Worm (Caenorhabditis elegans) whole organism, late embryonic: ENCODE data around the gene F47B8.1.
"Not testable (repeated sequence)": the region's sequence is repeated elsewhere in the genome, so short reads cannot be mapped to it uniquely, and the experiment has no call there.

ENCODE experiments used
- K02D7.2 ChIP-seq: sonication (generic microtip); optimal IDR thresholded peaks from 2 replicates; lab custom pipeline; 2017; ENCODE audit warnings: mild to moderate bottlenecking, missing genetic modification characterization, missing compliant biosample characterization
- K09A11.1 ChIP-seq: sonication (generic microtip); optimal IDR thresholded peaks from 2 replicates; lab custom pipeline; 2017; ENCODE audit warnings: antibody characterized with exemption, mild to moderate bottlenecking, missing genetic modification characterization, missing compliant biosample characterization; ENCODE audit not compliant: insufficient read depth
- ahr-1 ChIP-seq: sonication (generic microtip); optimal IDR thresholded peaks from 2 replicates; lab custom pipeline; 2016; ENCODE audit warnings: missing genetic modification characterization, missing compliant biosample characterization
- ceh-14 ChIP-seq: sonication (generic microtip); optimal IDR thresholded peaks from 2 replicates; lab custom pipeline; 2016; ENCODE audit warnings: missing genotype, missing genetic modification characterization, missing compliant biosample characterization
- ceh-19 ChIP-seq: fragments of 200-800 bp; sonication (Bioruptor generic); optimal IDR thresholded peaks from 2 replicates; lab custom pipeline; 2018; ENCODE audit warnings: mild to moderate bottlenecking, missing genetic modification characterization, missing compliant biosample characterization
- ceh-22 ChIP-seq: sonication (generic microtip); optimal IDR thresholded peaks from 2 replicates; lab custom pipeline; 2017; ENCODE audit warnings: missing biosample characterization, missing genetic modification characterization
- ceh-31 ChIP-seq: sonication (generic microtip); optimal IDR thresholded peaks from 2 replicates; lab custom pipeline; 2016; ENCODE audit warnings: missing genetic modification characterization, missing compliant biosample characterization
- ceh-9 ChIP-seq: sonication (generic microtip); optimal IDR thresholded peaks from 2 replicates; lab custom pipeline; 2016; ENCODE audit warnings: mild to moderate bottlenecking, missing genetic modification characterization, inconsistent platforms, missing compliant biosample characterization
- dmd-4 ChIP-seq: sonication (generic microtip); optimal IDR thresholded peaks from 2 replicates; lab custom pipeline; 2016; ENCODE audit warnings: borderline replicate concordance, missing genetic modification characterization, missing compliant biosample characterization
- fax-1 ChIP-seq: sonication (generic microtip); optimal IDR thresholded peaks from 2 replicates; lab custom pipeline; 2016; ENCODE audit warnings: missing genotype, missing genetic modification characterization, missing compliant biosample characterization
- hlh-8 ChIP-seq: sonication (generic microtip); optimal IDR thresholded peaks from 2 replicates; lab custom pipeline; 2016; ENCODE audit warnings: missing genotype, missing genetic modification characterization, missing compliant biosample characterization
- lim-6 ChIP-seq: sonication (generic microtip); optimal IDR thresholded peaks from 2 replicates; lab custom pipeline; 2016; ENCODE audit warnings: missing genetic modification characterization, missing compliant biosample characterization
- lin-11 ChIP-seq: fragments of 200-800 bp; sonication (Bioruptor generic); optimal IDR thresholded peaks from 2 replicates; lab custom pipeline; 2018; ENCODE audit warnings: mild to moderate bottlenecking, missing genetic modification characterization, missing compliant biosample characterization
- madf-2 ChIP-seq: sonication (generic microtip); optimal IDR thresholded peaks from 2 replicates; lab custom pipeline; 2017; ENCODE audit warnings: missing genetic modification characterization, missing compliant biosample characterization
- nfya-1 ChIP-seq: sonication (generic microtip); optimal IDR thresholded peaks from 2 replicates; lab custom pipeline; 2017; ENCODE audit warnings: missing genetic modification characterization, mild to moderate bottlenecking, missing compliant biosample characterization, antibody characterized with exemption, moderate library complexity
- nhr-11 ChIP-seq: fragments of 150-350 bp; optimal IDR thresholded peaks from 2 replicates; lab custom pipeline; 2014; ENCODE audit warnings: missing biosample characterization, missing genetic modification characterization
- nhr-232 ChIP-seq: sonication (generic microtip); optimal IDR thresholded peaks from 2 replicates; lab custom pipeline; 2016; ENCODE audit warnings: missing genetic modification characterization, missing compliant biosample characterization
- pag-3 ChIP-seq: sonication (generic microtip); optimal IDR thresholded peaks from 2 replicates; lab custom pipeline; 2016; ENCODE audit warnings: missing compliant biosample characterization, missing genetic modification characterization, borderline replicate concordance
- pax-1 ChIP-seq: fragments of 150-350 bp; optimal IDR thresholded peaks from 2 replicates; lab custom pipeline; 2014; ENCODE audit warnings: missing biosample characterization, missing genetic modification characterization
- pha-4 ChIP-seq: fragments of 150-350 bp; optimal IDR thresholded peaks from 2 replicates; lab custom pipeline; 2018; ENCODE audit warnings: missing biosample characterization, missing genetic modification reagents, missing genetic modification characterization
- sdc-2 ChIP-seq: sonication (generic microtip); optimal IDR thresholded peaks from 2 replicates; lab custom pipeline; 2016; ENCODE audit warnings: missing genotype, missing genetic modification characterization, missing compliant biosample characterization
- sox-4 ChIP-seq: sonication (generic microtip); optimal IDR thresholded peaks from 2 replicates; lab custom pipeline; 2017; ENCODE audit warnings: mild to moderate bottlenecking, missing genetic modification characterization, inconsistent platforms, missing compliant biosample characterization
- tbx-2 ChIP-seq: sonication (generic microtip); optimal IDR thresholded peaks from 2 replicates; lab custom pipeline; 2016; ENCODE audit warnings: missing genetic modification characterization, missing compliant biosample characterization
- tbx-7 ChIP-seq: sonication (generic microtip); optimal IDR thresholded peaks from 2 replicates; lab custom pipeline; 2016; ENCODE audit warnings: missing genotype, missing genetic modification characterization, missing compliant biosample characterization
- unc-3 ChIP-seq, 2 experiments: fragments of 200-800 bp in 1 of 2; sonication (Bioruptor generic) in 1 of 2; sonication (generic microtip) in 1 of 2; conservative IDR thresholded peaks in 1 of 2; optimal IDR thresholded peaks in 1 of 2; 2 replicates each; pipeline versions ENCODE4 v1.3.6 to Lab custom; 2016 to 2022; ENCODE audit warnings: missing compliant biosample characterization in 2 of 2, missing genetic modification characterization in 2 of 2, missing genetic modification reagents in 1 of 2
- unc-42 ChIP-seq: sonication (generic microtip); optimal IDR thresholded peaks from 2 replicates; lab custom pipeline; 2016; ENCODE audit warnings: missing genotype, missing genetic modification characterization, missing compliant biosample characterization

The F47B8.1 gene

DNA sequence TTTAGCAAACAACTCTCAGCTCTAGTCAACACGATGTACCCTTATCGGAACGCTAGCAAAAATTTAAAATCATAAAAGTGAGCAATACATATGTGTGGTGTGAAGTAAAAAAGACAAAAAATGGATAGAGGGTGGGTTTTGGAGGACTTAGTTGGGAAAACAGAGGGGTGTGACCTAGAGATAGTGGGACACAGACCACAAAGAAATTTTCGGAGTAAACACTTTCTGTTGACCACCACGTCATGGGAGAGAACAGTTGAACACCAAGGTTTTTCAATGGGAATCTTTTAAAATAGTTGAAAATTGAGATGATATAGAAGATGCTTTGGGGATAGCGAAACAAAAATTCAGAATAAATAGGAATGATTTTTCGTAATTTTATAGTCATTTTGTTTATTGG lies 3.1 kb upstream of the F47B8.1 start (continued):
- TF ChIP-seq ceh-31 (no peak), K09A11.1 (tag; lab: Kevin White, UChicago) (no peak)

DNA sequence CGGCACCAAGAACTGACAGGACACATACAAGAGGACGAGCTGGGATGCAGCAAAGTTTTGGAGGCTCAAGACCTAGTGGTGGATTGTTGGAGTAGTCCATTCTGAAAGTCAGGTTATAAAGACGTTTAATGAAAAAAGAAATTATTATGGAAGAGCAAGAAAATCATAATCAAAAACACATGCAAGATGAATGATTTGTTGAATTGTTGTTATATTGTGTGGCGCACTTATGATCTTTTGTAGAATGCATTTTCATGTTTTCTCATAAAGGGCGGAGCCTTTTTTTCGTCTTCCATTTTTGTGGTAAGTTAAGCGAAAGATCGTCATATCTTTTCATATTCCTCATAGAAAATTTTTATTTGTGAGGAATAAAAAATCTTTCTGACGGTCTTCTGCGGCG lies 2.4 kb upstream of the F47B8.1 start, which contains the start of gene F47B8.2:
F47B8.2 (minus strand) TSS at position 101 of the 400 bp plus-strand sequence.
- no peak for TF ChIP-seq nfya-1 (tag; lab: Kevin White, UChicago)
- no peak for TF ChIP-seq ceh-19
- no peak for TF ChIP-seq lin-11
- TF ChIP-seq hlh-8 (tag; lab: Kevin White, UChicago), result no peak
- TF ChIP-seq ceh-14 (tag; lab: Kevin White, UChicago), result no peak
- no peak for TF ChIP-seq pha-4 (tag; lab: Kevin White, UChicago)
- no peak for TF ChIP-seq nhr-11 (tag; lab: Kevin White, UChicago)
- TF ChIP-seq unc-3 (GFP tag; conservative IDR thresholded peaks at IDR 0.05; lab: Robert Waterston, UW), result no peak
- TF ChIP-seq unc-3 (tag; optimal IDR thresholded peaks at IDR 0.05; lab: Kevin White, UChicago), result no peak
- TF ChIP-seq lim-6, result no peak
- TF ChIP-seq ahr-1 (tag; lab: Kevin White, UChicago), result no peak

DNA sequence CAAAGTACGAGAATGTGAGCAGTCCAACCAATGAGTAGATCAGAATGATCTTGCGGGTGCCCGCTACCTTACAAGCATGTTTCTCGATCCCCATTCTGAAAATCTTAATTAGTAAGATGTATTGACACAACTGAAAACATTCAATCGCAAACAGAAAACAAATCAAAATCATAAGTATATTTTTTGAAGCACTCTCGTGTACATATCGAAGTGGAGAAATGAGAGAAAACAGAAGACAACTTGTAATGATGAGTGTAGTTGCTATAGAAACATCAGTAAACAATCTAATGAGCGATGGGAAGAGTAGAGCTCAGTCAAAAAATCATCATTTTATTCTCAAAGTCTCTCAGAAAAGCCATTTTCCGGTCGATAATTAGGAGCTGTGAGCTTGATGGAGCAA lies 1.4 kb downstream of the F47B8.1 start, which contains the start of gene F14D7.8:
F14D7.8 (minus strand) TSS at position 101 of the 400 bp plus-strand sequence.
- TF ChIP-seq ahr-1 (tag; lab: Kevin White, UChicago), result no peak
- TF ChIP-seq ceh-9 (tag; lab: Kevin White, UChicago), result no peak
- no peak for TF ChIP-seq lim-6
- no peak for TF ChIP-seq tbx-7
- TF ChIP-seq pag-3, result no peak
- TF ChIP-seq ceh-31, result no peak
- no peak for TF ChIP-seq sdc-2 (tag; lab: Kevin White, UChicago)
- TF ChIP-seq madf-2, result no peak
- TF ChIP-seq fax-1, result no peak
- TF ChIP-seq unc-42 (tag; lab: Kevin White, UChicago), result no peak
- no peak for TF ChIP-seq ceh-14 (tag; lab: Kevin White, UChicago)
- no peak for TF ChIP-seq pax-1 (tag; lab: Kevin White, UChicago)
- no peak for TF ChIP-seq dmd-4 (tag; lab: Kevin White, UChicago)

DNA sequence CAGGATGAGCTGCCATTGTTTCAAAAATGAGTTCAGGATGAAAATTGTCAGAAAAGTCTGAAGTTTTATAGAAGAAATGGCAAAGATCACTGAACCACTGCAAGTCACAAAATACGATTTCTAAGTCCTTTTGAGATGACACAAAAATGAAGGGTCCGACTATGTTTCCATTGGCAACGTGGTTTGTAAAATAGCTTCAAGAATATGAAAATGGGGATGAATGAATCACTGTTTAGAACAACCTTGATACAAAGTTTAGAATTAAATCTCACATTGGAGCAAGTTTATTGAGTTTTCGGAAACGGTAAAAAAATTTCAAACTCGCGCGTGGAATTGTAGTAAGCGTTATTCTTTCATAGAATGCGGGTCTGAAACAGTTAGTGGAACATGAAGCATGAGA lies 3.0 kb downstream of the F47B8.1 start, which contains the start of gene ddn-3:
ddn-3 (minus strand) TSS at position 101 of the 400 bp plus-strand sequence.
- TF ChIP-seq nfya-1 (tag; lab: Kevin White, UChicago) (no peak), sox-4 (tag; lab: Kevin White, UChicago) (no peak)
- TF ChIP-seq, all 69 proteins: peak for 0

DNA sequence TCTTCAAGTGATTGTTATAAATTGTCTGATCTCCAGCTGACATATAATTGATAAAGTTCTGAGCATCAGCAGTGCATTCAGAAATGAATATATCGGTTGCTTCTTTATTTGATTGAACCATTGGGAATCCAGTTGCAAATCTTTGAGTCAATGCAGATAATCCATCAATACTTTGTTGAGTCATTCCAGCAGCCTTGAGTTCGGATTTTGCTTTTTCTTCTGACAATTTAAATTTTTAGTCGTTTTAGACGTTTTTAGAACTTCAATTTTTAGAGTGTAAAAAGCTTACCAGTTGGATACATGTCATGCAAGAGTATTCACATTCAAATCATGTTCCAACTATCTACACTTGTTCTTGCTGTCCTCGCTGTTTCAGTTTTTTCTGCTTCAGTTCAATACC lies 4.5 kb downstream of the F47B8.1 start, which contains the start of gene F14D7.14:
F14D7.14 (plus strand) TSS at position 301 of the 400 bp plus-strand sequence.
- not testable (repeated sequence) for TF ChIP-seq tbx-2; nfya-1 (tag; lab: Kevin White, UChicago); ceh-14 (tag; lab: Kevin White, UChicago)

DNA sequence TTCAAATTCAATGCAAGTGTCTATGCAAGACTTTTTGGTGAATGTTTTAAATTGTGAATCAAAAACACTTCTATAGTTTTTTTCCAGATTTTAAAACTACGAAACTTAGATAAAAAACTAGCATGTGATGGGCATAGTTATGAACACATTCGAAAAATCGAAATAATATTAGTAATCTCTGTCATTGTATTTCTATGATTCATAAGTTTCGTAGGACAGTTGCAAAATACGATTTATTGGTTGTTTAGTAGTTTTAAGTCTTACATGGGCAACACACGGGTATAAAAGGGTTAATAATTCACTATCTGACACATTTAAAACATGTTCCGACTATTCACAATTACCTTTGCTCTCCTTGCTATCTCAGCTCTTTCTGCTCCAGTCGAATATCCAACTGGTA lies 6.0 kb downstream of the F47B8.1 start, which contains the start of gene spig-5:
spig-5 (plus strand) TSS at position 301 of the 400 bp plus-strand sequence.
- not testable (repeated sequence) for TF ChIP-seq ceh-22, ceh-14, nhr-232 (tag; lab: Kevin White, UChicago)

DNA sequence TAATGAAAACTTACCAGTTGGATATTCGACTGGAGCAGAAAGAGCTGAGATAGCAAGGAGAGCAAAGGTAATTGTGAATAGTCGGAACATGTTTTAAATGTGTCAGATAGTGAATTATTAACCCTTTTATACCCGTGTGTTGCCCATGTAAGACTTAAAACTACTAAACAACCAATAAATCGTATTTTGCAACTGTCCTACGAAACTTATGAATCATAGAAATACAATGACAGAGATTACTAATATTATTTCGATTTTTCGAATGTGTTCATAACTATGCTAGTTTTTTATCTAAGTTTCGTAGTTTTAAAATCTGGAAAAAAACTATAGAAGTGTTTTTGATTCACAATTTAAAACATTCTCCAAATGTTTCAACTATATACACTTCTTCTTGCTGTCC lies 7.4 kb downstream of the F47B8.1 start, which contains the start of gene spig-4:
spig-4 (minus strand) TSS at position 101 of the 400 bp plus-strand sequence.
- TF ChIP-seq pag-3; K02D7.2; ceh-14 (tag; lab: Kevin White, UChicago): not testable (repeated sequence)
